Fruit fly (Drosophila melanogaster) whole organism, prepupa: ENCODE results near the gene slf.

Experiments
- CG15336 ChIP-seq: fragments of 200-800 bp; sonication (Bioruptor generic); IDR thresholded peaks from 2 replicates; pipeline ENCODE4 v1.3.6; 2022; ENCODE audit warnings: missing biosample characterization, missing genetic modification characterization
- CG16779 ChIP-seq: fragments of 200-800 bp; sonication (Bioruptor generic); optimal IDR thresholded peaks from 3 replicates; lab custom pipeline; 2017; ENCODE audit warnings: missing biosample characterization, mild to moderate bottlenecking, missing genetic modification characterization
- CG3919 ChIP-seq: fragments of 200-800 bp; sonication (Bioruptor generic); optimal IDR thresholded peaks from 3 replicates; lab custom pipeline; 2016; ENCODE audit warnings: missing biosample characterization, missing genetic modification characterization
- CG6854 ChIP-seq: fragments of 200-800 bp; sonication (Bioruptor generic); optimal IDR thresholded peaks from 2 replicates; lab custom pipeline; 2017; ENCODE audit warnings: missing biosample characterization, mild to moderate bottlenecking, missing genetic modification characterization
- Hr39 ChIP-seq: fragments of 200-800 bp; sonication (Bioruptor generic); optimal IDR thresholded peaks from 2 replicates; lab custom pipeline; 2016; ENCODE audit warnings: missing biosample characterization, missing genetic modification characterization
- Lpt ChIP-seq: fragments of 200-800 bp; sonication (Bioruptor generic); optimal IDR thresholded peaks from 3 replicates; lab custom pipeline; 2016; ENCODE audit warnings: missing biosample characterization, missing genetic modification characterization
- Sox14 ChIP-seq: fragments of 200-800 bp; sonication (Bioruptor generic); optimal IDR thresholded peaks from 3 replicates; lab custom pipeline; 2016; ENCODE audit warnings: missing biosample characterization, missing genetic modification characterization

- TF ChIP-seq Hr39 (GFP tag; lab: Kevin White, UChicago) (no peak), Sox14 (GFP tag; lab: Kevin White, UChicago) (no peak), CG15336 (GFP tag; lab: Robert Waterston, UW) (no peak), CG16779 (tag; lab: Kevin White, UChicago) (no peak), CG6854 (GFP tag; lab: Kevin White, UChicago) (no peak), CG3919 (GFP tag; lab: Kevin White, UChicago) (no peak), Lpt (GFP tag; lab: Kevin White, UChicago) (no peak)
Measured at dm6 chr2L:4818056-4818455, 16.3 kb upstream of the slf start, which contains the start of gene CG3225.
